Worm (Caenorhabditis elegans): ENCODE data around the gene egl-10.

egl-10 gene

DNA sequence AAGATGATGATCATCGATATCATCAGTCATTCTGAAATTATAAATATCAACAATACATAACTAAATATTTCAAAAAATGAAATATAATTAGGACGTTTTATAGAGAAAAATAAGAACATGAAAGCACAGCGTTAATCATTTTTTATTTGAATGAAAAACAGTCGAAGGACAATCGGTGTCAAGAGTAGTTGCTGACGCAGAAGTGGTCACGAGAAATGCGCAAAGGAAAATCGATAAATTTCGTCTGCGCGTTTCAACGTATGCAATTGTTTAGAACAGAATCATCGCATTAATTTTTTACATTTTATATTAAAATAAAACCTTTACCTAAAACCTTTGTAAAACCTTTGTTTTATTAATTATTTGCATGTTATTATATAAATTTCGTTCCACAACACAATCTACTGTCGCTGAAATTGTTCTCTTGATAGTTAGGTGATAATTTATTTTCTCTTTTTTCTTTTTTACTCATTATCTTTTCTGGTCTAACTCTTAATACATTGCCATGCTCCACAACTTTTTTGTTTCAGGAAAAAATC lies 35.0 kb upstream of the egl-10 start, which contains the start of the genes W04D2.4 and rbm-25 (continued):
- TF ChIP-seq lin-11 (tag; optimal IDR thresholded peaks at IDR 0.05): no peak
- TF ChIP-seq egl-27 (tag; optimal IDR thresholded peaks at IDR 0.05): peak; percentile 66
- peak; percentile 87 for TF ChIP-seq sma-9 (GFP tag; optimal IDR thresholded peaks at IDR 0.05)
- TF ChIP-seq sma-9 (tag; optimal IDR thresholded peaks at IDR 0.05): no peak
- no peak for TF ChIP-seq ztf-11 (tag; optimal IDR thresholded peaks at IDR 0.05)
- TF ChIP-seq ama-1 (optimal IDR thresholded peaks at IDR 0.05): peak; percentile 29
- no peak for TF ChIP-seq elt-1 (tag; optimal IDR thresholded peaks at IDR 0.05)
- peak; percentile 60 for TF ChIP-seq nhr-25 (tag; optimal IDR thresholded peaks at IDR 0.05)
- TF ChIP-seq gmeb-1 (tag; optimal IDR thresholded peaks at IDR 0.05): peak; percentile 87
- no peak for TF ChIP-seq nhr-10 (tag; optimal IDR thresholded peaks at IDR 0.05)
- peak; percentile 67 for TF ChIP-seq sem-4 (tag; optimal IDR thresholded peaks at IDR 0.05)
- no peak for TF ChIP-seq ZK546.5 (tag; optimal IDR thresholded peaks at IDR 0.05)
- TF ChIP-seq skn-1 (tag; optimal IDR thresholded peaks at IDR 0.05): no peak
- TF ChIP-seq ztf-4 (tag; optimal IDR thresholded peaks at IDR 0.05): peak; percentile 35
- peak; percentile 90 for TF ChIP-seq unc-55 (GFP tag; optimal IDR thresholded peaks at IDR 0.05)
- no peak for TF ChIP-seq Y55F3AM.14 (GFP tag; optimal IDR thresholded peaks at IDR 0.05)
- peak; percentile 71 for TF ChIP-seq F13H6.1 (tag; optimal IDR thresholded peaks at IDR 0.05)
- no peak for TF ChIP-seq nhr-12 (tag; optimal IDR thresholded peaks at IDR 0.05)
- TF ChIP-seq zag-1 (tag; optimal IDR thresholded peaks at IDR 0.05): no peak
- no peak for TF ChIP-seq elt-3 (tag; optimal IDR thresholded peaks at IDR 0.05)
- no peak for TF ChIP-seq lin-39 (tag; optimal IDR thresholded peaks at IDR 0.05)

DNA sequence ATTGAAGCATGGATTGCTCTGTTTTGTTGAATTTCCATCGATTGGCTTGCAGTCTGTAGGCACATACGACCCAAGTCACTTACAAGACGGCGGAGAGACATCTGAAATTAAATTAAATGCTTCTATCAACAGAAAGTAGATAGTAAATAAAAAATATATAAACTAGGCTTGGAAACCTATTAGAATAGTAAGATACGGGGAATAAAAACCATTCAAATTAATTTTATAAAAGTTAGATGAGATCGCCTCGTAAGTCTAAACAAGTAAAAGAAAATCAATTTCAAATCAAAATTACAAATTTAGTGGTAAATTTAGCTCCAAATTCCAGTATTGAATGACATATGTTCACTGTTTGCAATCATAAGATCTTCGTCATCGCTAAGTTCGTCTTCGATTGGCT lies 31.7 kb upstream of the egl-10 start, which contains the start of gene mrps-11:
mrps-11 (minus strand) TSS at position 101 of the 400 bp plus-strand sequence.
- no peak for TF ChIP-seq nhr-10 (tag; optimal IDR thresholded peaks at IDR 0.05)
- no peak for TF ChIP-seq nhr-129 (tag; optimal IDR thresholded peaks at IDR 0.05)
- no peak for TF ChIP-seq zag-1 (tag; optimal IDR thresholded peaks at IDR 0.05)
- no peak for TF ChIP-seq aly-2 (tag; optimal IDR thresholded peaks at IDR 0.05)
- TF ChIP-seq crh-2 (tag; optimal IDR thresholded peaks at IDR 0.05): no peak
- no peak for TF ChIP-seq alr-1 (tag; optimal IDR thresholded peaks at IDR 0.05)
- TF ChIP-seq R02D3.7 (tag; optimal IDR thresholded peaks at IDR 0.05): no peak
- no peak for TF ChIP-seq F13H6.1 (tag; optimal IDR thresholded peaks at IDR 0.05)
- no peak for TF ChIP-seq ztf-4 (tag; optimal IDR thresholded peaks at IDR 0.05)
- no peak for TF ChIP-seq lsy-2 (tag; optimal IDR thresholded peaks at IDR 0.05)
- TF ChIP-seq ceh-16 (tag; optimal IDR thresholded peaks at IDR 0.05): no peak
- TF ChIP-seq nhr-21 (tag; optimal IDR thresholded peaks at IDR 0.05): no peak
- TF ChIP-seq nhr-11 (tag; optimal IDR thresholded peaks at IDR 0.05): no peak

DNA sequence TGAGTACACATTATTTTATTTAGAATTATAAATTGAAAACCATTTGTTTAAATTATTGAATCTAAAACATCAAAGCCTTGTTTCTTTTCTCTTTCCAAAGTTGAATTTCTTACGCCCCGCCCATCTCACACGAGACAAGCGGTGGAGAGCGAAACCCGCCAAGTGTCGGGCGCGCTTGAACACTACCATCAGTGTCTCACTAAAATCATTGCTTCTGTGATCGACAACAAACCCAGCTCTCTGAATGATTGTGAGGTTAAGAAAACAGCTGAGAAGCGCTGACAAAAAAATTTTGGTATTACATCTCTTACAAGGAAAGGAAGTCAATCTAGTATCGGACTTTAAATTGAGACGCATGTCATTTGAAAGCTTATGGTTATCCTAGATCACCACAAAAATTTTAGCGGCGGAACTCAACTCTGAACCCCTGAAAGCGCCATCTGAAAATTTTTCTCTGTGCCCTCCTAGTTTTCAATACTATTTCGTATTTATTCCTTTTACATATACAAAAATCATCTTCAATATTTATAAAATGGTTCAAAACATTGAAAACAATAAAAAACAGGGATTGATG lies 28.3 kb upstream of the egl-10 start:
- TF ChIP-seq snpc-4 (tag; optimal IDR thresholded peaks at IDR 0.05) (peak; percentile 99), fos-1 (tag; optimal IDR thresholded peaks at IDR 0.05) (peak; percentile 57), lin-13 (GFP tag; optimal IDR thresholded peaks at IDR 0.05) (peak; percentile 81), mab-5 (tag; optimal IDR thresholded peaks at IDR 0.05) (no peak), sma-3 (GFP tag; optimal IDR thresholded peaks at IDR 0.05) (peak; percentile 85), lin-11 (tag; optimal IDR thresholded peaks at IDR 0.05) (no peak), mbf-1 (tag; optimal IDR thresholded peaks at IDR 0.05) (no peak), sma-9 (GFP tag; optimal IDR thresholded peaks at IDR 0.05) (peak; percentile 86), sma-9 (tag; optimal IDR thresholded peaks at IDR 0.05) (no peak), unc-62 (GFP tag; optimal IDR thresholded peaks at IDR 0.05) (peak; percentile 17), R02D3.7 (tag; optimal IDR thresholded peaks at IDR 0.05) (peak; percentile 33), sem-4 (tag; optimal IDR thresholded peaks at IDR 0.05) (no peak), gmeb-1 (tag; optimal IDR thresholded peaks at IDR 0.05) (peak; percentile 81), ztf-4 (tag; optimal IDR thresholded peaks at IDR 0.05) (peak; percentile 73), mdl-1 (tag; optimal IDR thresholded peaks at IDR 0.05) (peak; percentile 50 to 83), ama-1 (optimal IDR thresholded peaks at IDR 0.05) (peak; percentile 86), ceh-82 (tag; optimal IDR thresholded peaks at IDR 0.05) (no peak), ceh-16 (tag; optimal IDR thresholded peaks at IDR 0.05) (peak; percentile 71), Y55F3AM.14 (GFP tag; optimal IDR thresholded peaks at IDR 0.05) (no peak), ZK546.5 (tag; optimal IDR thresholded peaks at IDR 0.05) (no peak), nhr-25 (tag; optimal IDR thresholded peaks at IDR 0.05) (peak; percentile 70), F13H6.1 (tag; optimal IDR thresholded peaks at IDR 0.05) (peak; percentile 75), crh-2 (tag; optimal IDR thresholded peaks at IDR 0.05) (peak; percentile 60), nhr-129 (tag; optimal IDR thresholded peaks at IDR 0.05) (peak; percentile 59), egl-27 (tag; optimal IDR thresholded peaks at IDR 0.05) (peak; percentile 45), nhr-10 (tag; optimal IDR thresholded peaks at IDR 0.05) (peak; percentile 27), lsy-2 (tag; optimal IDR thresholded peaks at IDR 0.05) (peak; percentile 61 to 71), nhr-21 (tag; optimal IDR thresholded peaks at IDR 0.05) (peak; percentile 70)

Measured in whole organism, L2 larva.